Worm (Caenorhabditis elegans) whole organism, L4 larva: ENCODE results near the gene R07B7.6.

Source experiments
- egl-27 ChIP-seq: sonication (generic microtip); optimal IDR thresholded peaks from 3 replicates; lab custom pipeline; 2017; ENCODE audit warnings: missing biosample characterization, missing genetic modification reagents, missing genetic modification characterization
- hlh-11 ChIP-seq: fragments of 200-800 bp; sonication (Bioruptor generic); optimal IDR thresholded peaks from 2 replicates; lab custom pipeline; 2018; ENCODE audit warnings: mild to moderate bottlenecking, missing genetic modification characterization, missing compliant biosample characterization

ce11 chrV:12024273-12024672, 50.5 kb downstream of the R07B7.6 start:
- TF ChIP-seq egl-27 (no peak), hlh-11 (peak; percentile 3)
